Worm (Caenorhabditis elegans) whole organism, early embryonic: ENCODE measurements around the gene srh-195.

Source experiments
- F13C5.2 ChIP-seq: sonication (generic microtip); optimal IDR thresholded peaks from 2 replicates; lab custom pipeline; 2017; ENCODE audit warnings: mild to moderate bottlenecking, missing genetic modification characterization, inconsistent platforms, missing compliant biosample characterization
- aly-1 ChIP-seq: sonication (generic microtip); optimal IDR thresholded peaks from 2 replicates; lab custom pipeline; 2016; ENCODE audit warnings: missing genetic modification characterization, missing compliant biosample characterization
- ama-1 ChIP-seq: fragments of 150-350 bp; optimal IDR thresholded peaks from 2 replicates; lab custom pipeline; 2014
- ceh-36 ChIP-seq: sonication (generic microtip); optimal IDR thresholded peaks from 2 replicates; lab custom pipeline; 2016; ENCODE audit warnings: missing genetic modification characterization, inconsistent platforms, missing compliant biosample characterization
- ets-7 ChIP-seq: sonication (generic microtip); optimal IDR thresholded peaks from 2 replicates; lab custom pipeline; 2016; ENCODE audit warnings: missing genotype, missing genetic modification characterization, missing compliant biosample characterization
- flt-1 ChIP-seq: fragments of 200-800 bp; sonication (Bioruptor generic); IDR thresholded peaks from 2 replicates; pipeline ENCODE4 v1.3.6; 2022; ENCODE audit warnings: missing genetic modification characterization, missing compliant biosample characterization
- hmbx-1 ChIP-seq: sonication (generic microtip); optimal IDR thresholded peaks from 2 replicates; lab custom pipeline; 2016; ENCODE audit warnings: mild to moderate bottlenecking, missing genetic modification characterization, missing compliant biosample characterization
- hmg-4 ChIP-seq: fragments of 200-800 bp; sonication (Bioruptor generic); optimal IDR thresholded peaks from 2 replicates; lab custom pipeline; 2018; ENCODE audit warnings: mild to moderate bottlenecking, missing genetic modification characterization, missing compliant biosample characterization
- hnd-1 ChIP-seq: sonication (generic microtip); optimal IDR thresholded peaks from 2 replicates; lab custom pipeline; 2016; ENCODE audit warnings: missing genetic modification characterization, missing compliant biosample characterization
- scrt-1 ChIP-seq: fragments of 200-800 bp; sonication (Bioruptor generic); IDR thresholded peaks from 2 replicates; pipeline ENCODE4 v1.3.6; 2022; ENCODE audit warnings: missing genetic modification characterization, missing compliant biosample characterization
- sea-1 ChIP-seq: fragments of 200-800 bp; sonication (Bioruptor generic); conservative IDR thresholded peaks from 2 replicates; pipeline ENCODE4 v1.3.6; 2022; ENCODE audit warnings: missing genetic modification characterization, missing compliant biosample characterization
- tbx-11 ChIP-seq: fragments of 200-800 bp; sonication (Bioruptor generic); IDR thresholded peaks from 2 replicates; pipeline ENCODE4 v1.3.6; 2022; ENCODE audit warnings: missing genetic modification characterization, missing compliant biosample characterization
- tbx-37 ChIP-seq: fragments of 200-800 bp; sonication (Bioruptor generic); conservative IDR thresholded peaks from 2 replicates; pipeline ENCODE4 v1.3.6; 2022; ENCODE audit warnings: missing genetic modification reagents, missing genetic modification characterization, missing compliant biosample characterization

- no peak for TF ChIP-seq ama-1
- no peak for TF ChIP-seq F13C5.2 (tag; lab: Kevin White, UChicago)
- no peak for TF ChIP-seq hmbx-1 (tag; lab: Kevin White, UChicago)
- no peak for TF ChIP-seq aly-1 (tag; lab: Kevin White, UChicago)
- no peak for TF ChIP-seq hnd-1 (tag; lab: Kevin White, UChicago)
- TF ChIP-seq scrt-1 (GFP tag; lab: Robert Waterston, UW) = no peak
- TF ChIP-seq hmg-4 (GFP tag; lab: Kevin White, UChicago) = no peak
- TF ChIP-seq ets-7 (tag; lab: Kevin White, UChicago) = no peak
- TF ChIP-seq flt-1 = no peak
- no peak for TF ChIP-seq tbx-37 (GFP tag; lab: Robert Waterston, UW)
- no peak for TF ChIP-seq sea-1 (GFP tag; lab: Robert Waterston, UW)
- no peak for TF ChIP-seq ceh-36 (tag; lab: Kevin White, UChicago)
- no peak for TF ChIP-seq tbx-11 (GFP tag; lab: Robert Waterston, UW)
Observed at ce11 chrII:2135604-2136003, 18.9 kb upstream of the srh-195 start, which contains the start of gene hpo-7.
